Worm (Caenorhabditis elegans): Measurements from ENCODE around the gene sra-11.

- no peak for TF ChIP-seq tbx-11 (GFP tag; IDR thresholded peaks at IDR 0.05)
- TF ChIP-seq ama-1 (optimal IDR thresholded peaks at IDR 0.05), result no peak
- TF ChIP-seq hmbx-1 (tag; optimal IDR thresholded peaks at IDR 0.05), result no peak
- TF ChIP-seq ets-7 (tag; optimal IDR thresholded peaks at IDR 0.05), result no peak
- TF ChIP-seq sea-1 (GFP tag; conservative IDR thresholded peaks at IDR 0.05), result no peak
Observed at ce11 chrII:10930678-10931650, 20.8 kb upstream of the sra-11 start.

Data from whole organism, early embryonic.